Fruit fly (Drosophila melanogaster) whole organism, embryonic: ENCODE results near the gene CG4115.

ENCODE experiments used
- Bgb ChIP-seq: fragments of 200-800 bp; sonication (Bioruptor generic); IDR thresholded peaks from 2 replicates; pipeline ENCODE4 v1.3.6; 2022; ENCODE audit warnings: missing biosample characterization, missing genetic modification characterization; ENCODE audit not compliant: partially characterized antibody
- Blimp-1 ChIP-seq: fragments of 200-800 bp; sonication (Bioruptor generic); optimal IDR thresholded peaks from 3 replicates; lab custom pipeline; 2018; ENCODE audit warnings: missing biosample characterization, missing genetic modification characterization, mild to moderate bottlenecking, moderate library complexity, missing genetic modification reagents
- CG10147 ChIP-seq: fragments of 200-800 bp; sonication (Bioruptor generic); optimal IDR thresholded peaks from 2 replicates; lab custom pipeline; 2019; ENCODE audit warnings: missing biosample characterization, mild to moderate bottlenecking, missing genetic modification characterization, moderate library complexity
- CG12155 ChIP-seq: fragments of 200-800 bp; sonication (Bioruptor generic); optimal IDR thresholded peaks from 3 replicates; lab custom pipeline; 2016; ENCODE audit warnings: missing biosample characterization, missing genetic modification characterization
- CG15269 ChIP-seq: fragments of 200-800 bp; sonication (Bioruptor generic); optimal IDR thresholded peaks from 2 replicates; lab custom pipeline; 2018; ENCODE audit warnings: missing biosample characterization, mild to moderate bottlenecking, missing genetic modification characterization, moderate library complexity
- CG15514 ChIP-seq: fragments of 200-800 bp; sonication (Bioruptor generic); optimal IDR thresholded peaks from 3 replicates; lab custom pipeline; 2017; ENCODE audit warnings: missing biosample characterization, missing genetic modification characterization, mild to moderate bottlenecking, moderate library complexity, missing genetic modification reagents
- CG1602 ChIP-seq: fragments of 200-800 bp; sonication (Bioruptor generic); optimal IDR thresholded peaks from 3 replicates; lab custom pipeline; 2016; ENCODE audit warnings: missing biosample characterization, missing genetic modification characterization
- CG18764 ChIP-seq: fragments of 200-800 bp; sonication (Bioruptor generic); optimal IDR thresholded peaks from 3 replicates; lab custom pipeline; 2016; ENCODE audit warnings: missing biosample characterization, missing genetic modification characterization
- CG3838 ChIP-seq: fragments of 200-800 bp; sonication (Bioruptor generic); optimal IDR thresholded peaks from 3 replicates; lab custom pipeline; 2016; ENCODE audit warnings: missing biosample characterization, missing genetic modification characterization
- CG4328 ChIP-seq: fragments of 200-800 bp; sonication (Bioruptor generic); optimal IDR thresholded peaks from 3 replicates; lab custom pipeline; 2017; ENCODE audit warnings: missing biosample characterization, missing genetic modification reagents, missing genetic modification characterization
- CG6254 ChIP-seq: fragments of 200-800 bp; sonication (Bioruptor generic); optimal IDR thresholded peaks from 3 replicates; lab custom pipeline; 2017; ENCODE audit warnings: mild to moderate bottlenecking, missing biosample characterization, missing genetic modification reagents, missing genetic modification characterization
- CG6683 ChIP-seq: fragments of 200-800 bp; sonication (Bioruptor generic); optimal IDR thresholded peaks from 2 replicates; lab custom pipeline; 2017; ENCODE audit warnings: missing biosample characterization, mild to moderate bottlenecking, missing genetic modification characterization, missing genetic modification reagents
- CG6689 ChIP-seq: fragments of 200-800 bp; sonication (Bioruptor generic); IDR thresholded peaks from 2 replicates; pipeline ENCODE4 v1.3.6; 2022; ENCODE audit warnings: missing biosample characterization, missing genetic modification characterization
- CG7556 ChIP-seq: fragments of 200-800 bp; sonication (Bioruptor generic); optimal IDR thresholded peaks from 2 replicates; lab custom pipeline; 2017; ENCODE audit warnings: missing biosample characterization, mild to moderate bottlenecking, missing genetic modification characterization
- CG9727 ChIP-seq: fragments of 200-800 bp; sonication (Bioruptor generic); optimal IDR thresholded peaks from 3 replicates; lab custom pipeline; 2017; ENCODE audit warnings: missing biosample characterization, mild to moderate bottlenecking, missing genetic modification characterization
- Doc3 ChIP-seq: fragments of 200-800 bp; sonication (Bioruptor generic); IDR thresholded peaks from 3 replicates; pipeline ENCODE4 v1.3.6; 2022; ENCODE audit warnings: missing biosample characterization, missing genetic modification characterization; ENCODE audit not compliant: partially characterized antibody
- Dref ChIP-seq: fragments of 200-800 bp; sonication (Bioruptor generic); IDR thresholded peaks from 2 replicates; pipeline ENCODE4 v1.3.6; 2022; ENCODE audit warnings: missing biosample characterization, missing genetic modification characterization
- ERR ChIP-seq: fragments of 200-800 bp; sonication (Bioruptor generic); optimal IDR thresholded peaks from 2 replicates; lab custom pipeline; 2016; ENCODE audit warnings: missing biosample characterization, missing genetic modification characterization
- Ets65A ChIP-seq: fragments of 200-800 bp; sonication (Bioruptor generic); peaks from one replicate; lab custom pipeline; 2016; ENCODE audit warnings: missing biosample characterization, missing genetic modification characterization
- Fer1 ChIP-seq: fragments of 200-800 bp; sonication (Bioruptor generic); optimal IDR thresholded peaks from 2 replicates; lab custom pipeline; 2017; ENCODE audit warnings: missing biosample characterization, mild to moderate bottlenecking, missing genetic modification characterization
- Hmr ChIP-seq: fragments of 200-800 bp; sonication (Bioruptor generic); optimal IDR thresholded peaks from 3 replicates; lab custom pipeline; 2017; ENCODE audit warnings: mild to moderate bottlenecking, missing biosample characterization, missing genetic modification reagents, missing genetic modification characterization
- Jarid2 ChIP-seq: fragments of 200-800 bp; sonication (Bioruptor generic); optimal IDR thresholded peaks from 3 replicates; lab custom pipeline; 2017; ENCODE audit warnings: mild to moderate bottlenecking, missing biosample characterization, missing genetic modification reagents, missing genetic modification characterization
- Med ChIP-seq: fragments of 200-800 bp; sonication (Bioruptor generic); peaks from one replicate; lab custom pipeline; 2016; ENCODE audit warnings: missing biosample characterization, missing genetic modification characterization, mild to moderate bottlenecking, inconsistent platforms, moderate library complexity
- Oli ChIP-seq: fragments of 200-800 bp; sonication (Bioruptor generic); optimal IDR thresholded peaks from 2 replicates; lab custom pipeline; 2018; ENCODE audit warnings: missing biosample characterization, mild to moderate bottlenecking, missing genetic modification characterization, moderate library complexity
- Opbp ChIP-seq: fragments of 200-800 bp; sonication (Bioruptor generic); IDR thresholded peaks from 3 replicates; pipeline ENCODE4 v1.3.6; 2022; ENCODE audit warnings: missing biosample characterization, missing genetic modification characterization; ENCODE audit not compliant: partially characterized antibody
- Six4 ChIP-seq: fragments of 200-800 bp; sonication (Bioruptor generic); optimal IDR thresholded peaks from 2 replicates; lab custom pipeline; 2016; ENCODE audit warnings: missing biosample characterization, missing genetic modification characterization
- ab ChIP-seq: fragments of 200-800 bp; sonication (Bioruptor generic); optimal IDR thresholded peaks from 2 replicates; lab custom pipeline; 2016; ENCODE audit warnings: missing biosample characterization, missing genetic modification characterization
- abd-A ChIP-seq: fragments of 200-800 bp; sonication (Bioruptor generic); optimal IDR thresholded peaks from 3 replicates; lab custom pipeline; 2019; ENCODE audit warnings: missing biosample characterization, mild to moderate bottlenecking, missing genetic modification characterization, moderate library complexity
- caup ChIP-seq: fragments of 200-800 bp; sonication (Bioruptor generic); optimal IDR thresholded peaks from 3 replicates; lab custom pipeline; 2017; ENCODE audit warnings: missing biosample characterization, mild to moderate bottlenecking, missing genetic modification characterization, moderate library complexity; ENCODE audit not compliant: severe bottlenecking
- ci ChIP-seq: fragments of 200-800 bp; sonication (Bioruptor generic); IDR thresholded peaks from 3 replicates; pipeline ENCODE4 v1.3.6; 2022; ENCODE audit warnings: missing biosample characterization, missing genetic modification characterization
- dmrt11E ChIP-seq: fragments of 200-800 bp; sonication (Bioruptor generic); optimal IDR thresholded peaks from 3 replicates; lab custom pipeline; 2018; ENCODE audit warnings: missing biosample characterization, mild to moderate bottlenecking, missing genetic modification characterization, moderate library complexity
- fd96Cb ChIP-seq: fragments of 200-800 bp; sonication (Bioruptor generic); optimal IDR thresholded peaks from 2 replicates; lab custom pipeline; 2018; ENCODE audit warnings: missing biosample characterization, mild to moderate bottlenecking, missing genetic modification characterization, moderate library complexity
- ftz-f1 ChIP-seq: fragments of 200-800 bp; sonication (Bioruptor generic); optimal IDR thresholded peaks from 2 replicates; lab custom pipeline; 2016; ENCODE audit warnings: missing biosample characterization, missing genetic modification characterization
- gce ChIP-seq: fragments of 200-800 bp; sonication (Bioruptor generic); IDR thresholded peaks from 3 replicates; pipeline ENCODE4 v1.3.6; 2022; ENCODE audit warnings: missing biosample characterization, missing genetic modification characterization
- ham ChIP-seq: fragments of 200-800 bp; sonication (Bioruptor generic); IDR thresholded peaks from 2 replicates; pipeline ENCODE4 v1.3.6; 2022; ENCODE audit warnings: missing biosample characterization, missing genetic modification characterization
- kay ChIP-seq: fragments of 200-800 bp; sonication (Bioruptor generic); optimal IDR thresholded peaks from 2 replicates; lab custom pipeline; 2016; ENCODE audit warnings: missing biosample characterization, missing genetic modification characterization
- kni ChIP-seq: fragments of 200-800 bp; sonication (Bioruptor generic); optimal IDR thresholded peaks from 3 replicates; lab custom pipeline; 2017; ENCODE audit warnings: mild to moderate bottlenecking, missing biosample characterization, missing genetic modification reagents, missing genetic modification characterization
- lola ChIP-seq, 3 experiments: fragments of >200 bp in 2 of 3; fragments of 200-800 bp in 1 of 3; sonication (Bioruptor generic) in 1 of 3; optimal IDR thresholded peaks; 2 replicates each; lab custom pipeline; 2017 to 2019; ENCODE audit warnings: missing biosample characterization in 3 of 3, missing genetic modification characterization in 3 of 3, mild to moderate bottlenecking in 1 of 3, moderate library complexity in 1 of 3
- mld ChIP-seq: fragments of 200-800 bp; sonication (Bioruptor generic); IDR thresholded peaks from 3 replicates; pipeline ENCODE4 v1.3.6; 2022; ENCODE audit warnings: missing biosample characterization, missing genetic modification characterization; ENCODE audit not compliant: partially characterized antibody
- onecut ChIP-seq: fragments of 200-800 bp; sonication (Bioruptor generic); IDR thresholded peaks from 2 replicates; pipeline ENCODE4 v1.3.6; 2022; ENCODE audit warnings: missing biosample characterization, missing genetic modification characterization
- prd ChIP-seq, 3 experiments: fragments of >200 bp in 2 of 3; fragments of 200-800 bp in 1 of 3; sonication (Bioruptor generic) in 1 of 3; optimal IDR thresholded peaks in 2 of 3; IDR thresholded peaks in 1 of 3; 2 replicates in 2 of 3; 3 replicates in 1 of 3; pipeline versions ENCODE4 v1.3.6 to Lab custom; 2017 to 2022; ENCODE audit warnings: missing biosample characterization in 1 of 3, missing genetic modification characterization in 1 of 3
- row ChIP-seq: fragments of 200-800 bp; sonication (Bioruptor generic); IDR thresholded peaks from 3 replicates; pipeline ENCODE4 v1.3.6; 2022; ENCODE audit warnings: missing biosample characterization, missing genetic modification characterization
- sd ChIP-seq: fragments of 200-800 bp; sonication (Bioruptor generic); optimal IDR thresholded peaks from 3 replicates; lab custom pipeline; 2018; ENCODE audit warnings: missing biosample characterization, mild to moderate bottlenecking, missing genetic modification characterization, moderate library complexity
- sima ChIP-seq: fragments of 200-800 bp; sonication (Bioruptor generic); optimal IDR thresholded peaks from 2 replicates; lab custom pipeline; 2016; ENCODE audit warnings: missing biosample characterization, missing genetic modification characterization
- slp2 ChIP-seq: fragments of 200-800 bp; sonication (Bioruptor generic); optimal IDR thresholded peaks from 2 replicates; lab custom pipeline; 2016; ENCODE audit warnings: missing biosample characterization, missing genetic modification characterization
- sqz ChIP-seq: fragments of 200-800 bp; sonication (Bioruptor generic); optimal IDR thresholded peaks from 3 replicates; lab custom pipeline; 2018; ENCODE audit warnings: missing biosample characterization, mild to moderate bottlenecking, missing genetic modification characterization
- trem ChIP-seq: fragments of 200-800 bp; optimal IDR thresholded peaks from 3 replicates; lab custom pipeline; 2019; ENCODE audit warnings: missing biosample characterization, mild to moderate bottlenecking, missing genetic modification characterization, moderate library complexity
- vfl ChIP-seq: fragments of 200-800 bp; sonication (Bioruptor generic); optimal IDR thresholded peaks from 2 replicates; lab custom pipeline; 2016; ENCODE audit warnings: missing biosample characterization, missing genetic modification characterization
- z ChIP-seq: fragments of 200-800 bp; sonication (Bioruptor generic); IDR thresholded peaks from 3 replicates; pipeline ENCODE4 v1.3.6; 2022; ENCODE audit warnings: missing biosample characterization, missing genetic modification characterization

The CG4115 gene

DNA sequence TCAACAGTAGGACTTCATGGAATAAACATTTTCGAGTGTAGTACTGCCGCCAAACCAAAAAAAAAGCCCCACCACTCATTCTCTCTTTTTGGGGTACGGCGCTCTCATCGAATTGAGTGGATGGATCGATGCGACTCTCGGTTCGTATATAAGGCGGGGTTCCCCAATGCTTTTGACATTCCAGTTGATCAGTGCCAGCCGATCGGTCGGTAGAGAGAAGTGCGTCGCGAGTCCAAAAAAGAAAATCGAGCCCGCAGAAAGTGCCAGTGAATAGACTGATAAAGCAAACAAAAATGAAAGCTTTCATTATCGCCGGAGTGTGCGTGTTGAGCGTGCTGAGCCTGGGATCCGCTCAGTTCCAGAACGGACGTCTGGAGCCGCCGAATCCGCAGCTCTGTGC, at the start of gene CG4115:
CG4115 (plus strand) TSS at position 172 of the 400 bp plus-strand sequence.
- TF ChIP-seq mld (GFP tag; lab: Robert Waterston, UW) (no peak), CG9727 (no peak), dmrt11E (no peak), sqz (peak; percentile 40), CG15269 (tag; lab: Kevin White, UChicago) (no peak), abd-A (no peak), slp2 (no peak), Dref (GFP tag; lab: Robert Waterston, UW) (no peak), CG6254 (GFP tag; lab: Kevin White, UChicago) (no peak), lola (GFP tag; optimal IDR thresholded peaks at IDR 0.05; lab: Kevin White, UChicago) (no peak), z (GFP tag; lab: Robert Waterston, UW) (peak; percentile 80), onecut (GFP tag; lab: Robert Waterston, UW) (peak; percentile 67), kni (GFP tag; lab: Kevin White, UChicago) (peak; percentile 23), CG15514 (no peak), ham (peak; percentile 29; the same call in 1 of the 2 replicates), trem (no peak), prd (optimal IDR thresholded peaks at IDR 0.05; lab: Kevin White, UChicago) (no peak), prd (GFP tag; IDR thresholded peaks at IDR 0.05; lab: Robert Waterston, UW) (no peak), Ets65A (GFP tag; lab: Kevin White, UChicago) (no peak), vfl (no peak), CG6683 (no peak), Fer1 (GFP tag; lab: Kevin White, UChicago) (no peak), CG12155 (GFP tag; lab: Kevin White, UChicago) (no peak), ab (GFP tag; lab: Kevin White, UChicago) (no peak), Six4 (GFP tag; lab: Kevin White, UChicago) (no peak), Opbp (0 out of 3 replicates have a peak, but pooled peaks have one; percentile 4), caup (GFP tag; lab: Kevin White, UChicago) (no peak), CG1602 (GFP tag; lab: Kevin White, UChicago) (no peak), sima (no peak), Oli (tag; lab: Kevin White, UChicago) (no peak), kay (GFP tag; lab: Kevin White, UChicago) (no peak), Bgb (GFP tag; lab: Robert Waterston, UW) (no peak), ci (GFP tag; lab: Robert Waterston, UW) (0 out of 3 replicates have a peak, but pooled peaks have one; percentile 49), Jarid2 (GFP tag; lab: Kevin White, UChicago) (peak; percentile 40), CG3838 (no peak), Hmr (GFP tag; lab: Kevin White, UChicago) (no peak), CG4328 (GFP tag; lab: Kevin White, UChicago) (no peak), CG7556 (GFP tag; lab: Kevin White, UChicago) (no peak), sd (tag; lab: Kevin White, UChicago) (peak; percentile 80), fd96Cb (tag; lab: Kevin White, UChicago) (no peak), gce (0 out of 3 replicates have a peak, but pooled peaks have one; percentile 15), CG10147 (GFP tag; lab: Kevin White, UChicago) (no peak), ERR (GFP tag; lab: Kevin White, UChicago) (no peak), Med (GFP tag; lab: Kevin White, UChicago) (peak; percentile 66), row (0 out of 3 replicates have a peak, but pooled peaks have one; percentile 5), ftz-f1 (GFP tag; lab: Kevin White, UChicago) (no peak), CG6689 (GFP tag; lab: Robert Waterston, UW) (no peak), Doc3 (GFP tag; lab: Robert Waterston, UW) (no peak), CG18764 (GFP tag; lab: Kevin White, UChicago) (no peak), Blimp-1 (GFP tag; lab: Kevin White, UChicago) (peak; percentile 93)
